Worm (Caenorhabditis elegans): ENCODE results near the gene F08G2.8.

Gene F08G2.8

DNA sequence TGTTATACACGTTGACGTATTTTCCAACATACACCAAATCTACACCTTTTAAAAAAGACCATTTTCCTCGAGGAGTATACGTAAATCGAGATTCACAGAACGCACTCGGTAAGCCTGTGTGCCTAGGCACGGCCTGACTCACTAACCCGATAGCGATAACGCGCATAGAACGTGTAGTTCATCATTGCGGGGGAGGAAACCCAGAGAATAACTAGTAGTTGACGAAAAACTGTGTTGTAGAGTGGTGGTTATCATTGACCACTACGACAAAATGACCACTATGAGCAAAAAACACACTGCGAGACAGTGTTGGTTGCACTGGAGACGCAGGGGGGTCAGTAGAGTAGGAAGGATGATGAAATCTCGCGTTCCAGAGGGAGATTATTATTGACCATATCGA lies 7.7 kb downstream of the F08G2.8 start:
- no peak for TF ChIP-seq sox-4 (tag; optimal IDR thresholded peaks at IDR 0.05)
- TF ChIP-seq unc-55 (GFP tag; optimal IDR thresholded peaks at IDR 0.05): no peak
- TF ChIP-seq elt-2 (tag; optimal IDR thresholded peaks at IDR 0.05): peak; percentile 52
- TF ChIP-seq pag-3 (tag; optimal IDR thresholded peaks at IDR 0.05; ENCODE audit: borderline replicate concordance): no peak

DNA sequence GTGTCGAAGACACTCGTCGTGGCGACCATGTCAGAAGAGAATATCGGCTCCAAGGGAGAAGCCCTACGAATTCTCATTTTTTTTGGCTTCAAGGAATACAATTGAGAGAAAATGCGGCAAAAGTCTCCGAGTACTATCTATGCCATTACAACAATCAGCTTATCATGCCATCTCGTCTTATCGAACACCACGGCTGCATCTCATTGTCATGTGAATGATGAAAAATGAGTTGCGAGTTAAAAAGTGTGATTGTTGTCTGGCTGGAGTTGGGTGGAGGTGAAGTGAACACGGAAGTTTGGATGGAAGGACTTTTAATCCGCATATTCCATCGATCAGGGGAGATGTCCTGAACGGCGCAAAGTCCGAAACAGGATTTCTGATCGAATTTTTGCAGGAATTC lies 8.8 kb downstream of the F08G2.8 start:
- no peak for TF ChIP-seq pax-1 (tag; optimal IDR thresholded peaks at IDR 0.05)
- TF ChIP-seq elt-2 (tag; optimal IDR thresholded peaks at IDR 0.05): peak; percentile 25

DNA sequence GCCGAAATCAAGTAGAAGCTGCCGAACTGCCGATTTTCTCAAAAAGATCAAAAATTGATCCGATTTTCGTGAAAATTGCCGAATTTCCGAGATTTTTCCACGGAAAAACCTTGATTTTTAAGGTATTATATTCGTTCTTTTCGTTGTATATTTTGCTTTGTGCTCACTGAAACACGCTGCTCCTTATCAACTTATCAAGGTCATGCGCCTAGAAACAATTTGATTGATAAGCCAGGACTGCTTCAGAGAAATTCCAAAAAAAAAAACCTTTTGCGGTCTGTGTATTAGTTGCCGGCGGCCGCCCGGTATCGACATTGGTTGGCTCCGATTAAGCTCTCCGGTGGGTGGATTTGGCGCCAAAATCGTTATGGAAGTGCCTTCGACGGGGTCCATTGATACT lies 10.3 kb downstream of the F08G2.8 start:
- no peak for TF ChIP-seq unc-86 (tag; optimal IDR thresholded peaks at IDR 0.05)
- TF ChIP-seq elt-2 (tag; optimal IDR thresholded peaks at IDR 0.05): peak; percentile 57

DNA sequence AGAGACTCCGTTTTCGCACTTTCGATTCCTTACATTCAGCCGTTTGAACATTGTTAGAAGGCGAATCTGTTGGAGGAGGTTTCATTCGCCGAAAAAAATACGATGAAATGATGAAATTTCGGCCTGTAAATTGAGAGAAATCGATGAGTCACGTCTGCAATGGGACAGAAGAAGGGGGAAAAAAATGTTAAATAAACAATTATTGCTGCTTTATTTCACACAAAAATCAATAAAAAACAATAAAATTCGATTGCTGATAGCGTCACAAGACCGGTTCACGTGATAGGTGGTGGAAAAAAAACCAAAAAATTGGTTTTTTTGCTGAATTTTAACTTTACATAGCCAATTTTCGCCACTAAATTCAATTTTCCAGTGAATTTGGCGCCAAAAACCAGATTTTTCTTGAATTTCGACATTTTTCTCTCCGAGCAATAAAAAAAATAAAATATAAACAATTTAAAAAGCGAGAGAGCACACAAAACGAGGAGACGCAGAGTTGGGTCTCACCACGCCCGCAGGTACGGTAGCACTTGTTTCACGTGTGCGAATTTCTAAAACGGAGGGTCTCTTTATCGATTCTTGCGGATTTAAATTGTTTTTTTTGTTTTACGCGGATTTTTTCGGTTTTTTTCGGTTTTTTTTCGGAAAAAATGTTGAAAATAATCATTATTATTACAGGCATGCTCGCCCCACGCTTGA lies 20.2 kb downstream of the F08G2.8 start, which contains the start of the genes cup-14 and ndub-8:
cup-14 (minus strand) TSS at position 51 of the 699 bp plus-strand sequence.
ndub-8 (plus strand) TSS at position 679 of the 699 bp plus-strand sequence.
- peak; percentile 21 for TF ChIP-seq tbx-2 (tag; optimal IDR thresholded peaks at IDR 0.05)
- TF ChIP-seq lim-6 (tag; optimal IDR thresholded peaks at IDR 0.05): peak; percentile 25
- TF ChIP-seq ceh-31 (tag; optimal IDR thresholded peaks at IDR 0.05): peak; percentile 63
- no peak for TF ChIP-seq zip-5 (tag; optimal IDR thresholded peaks at IDR 0.05)
- peak; percentile 7 for TF ChIP-seq dve-1 (tag; optimal IDR thresholded peaks at IDR 0.05)
- peak; percentile 77 for TF ChIP-seq unc-55 (GFP tag; optimal IDR thresholded peaks at IDR 0.05)
- TF ChIP-seq nfya-1 (tag; optimal IDR thresholded peaks at IDR 0.05): peak; percentile 93
- TF ChIP-seq ceh-48 (tag; optimal IDR thresholded peaks at IDR 0.05): peak; percentile 87
- peak; percentile 6 for TF ChIP-seq ceh-34 (tag; optimal IDR thresholded peaks at IDR 0.05)
- TF ChIP-seq pag-3 (tag; optimal IDR thresholded peaks at IDR 0.05; ENCODE audit: borderline replicate concordance): no peak
- no peak for TF ChIP-seq ceh-9 (tag; optimal IDR thresholded peaks at IDR 0.05)
- TF ChIP-seq pros-1 (tag; optimal IDR thresholded peaks at IDR 0.05): no peak
- TF ChIP-seq hlh-30 (tag; optimal IDR thresholded peaks at IDR 0.05; ENCODE audit: insufficient read depth): peak; percentile 75
- peak; percentile 13 for TF ChIP-seq ceh-19 (GFP tag; optimal IDR thresholded peaks at IDR 0.05)
- peak; percentile 87 for TF ChIP-seq pax-1 (tag; optimal IDR thresholded peaks at IDR 0.05)
- no peak for TF ChIP-seq hlh-6 (tag; optimal IDR thresholded peaks at IDR 0.05)
- TF ChIP-seq unc-42 (tag; optimal IDR thresholded peaks at IDR 0.05): peak; percentile 83
- no peak for TF ChIP-seq mec-3 (tag; optimal IDR thresholded peaks at IDR 0.05; ENCODE audit: borderline replicate concordance)

DNA sequence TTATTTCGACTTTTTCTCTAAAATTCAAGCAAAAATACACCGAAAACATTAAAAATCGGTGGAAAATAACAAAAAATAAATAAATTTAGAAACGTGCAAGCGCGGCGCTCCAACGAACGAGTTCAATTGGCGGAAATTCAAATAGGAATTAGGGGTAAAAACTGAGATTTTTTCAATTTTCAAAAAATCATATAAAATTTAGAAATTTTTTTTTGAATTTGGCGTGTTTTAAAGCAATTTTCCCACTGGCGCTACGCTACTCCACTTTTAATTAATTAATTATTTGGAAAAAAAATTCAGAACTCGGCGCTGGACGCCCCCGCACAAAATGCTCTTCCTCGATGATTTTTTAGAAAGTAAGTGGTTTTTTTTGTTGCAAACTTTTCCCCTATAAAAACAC lies 23.6 kb downstream of the F08G2.8 start, which contains the start of gene ing-3:
ing-3 (plus strand) TSS at position 301 of the 400 bp plus-strand sequence.
- TF ChIP-seq sdc-2 (tag; optimal IDR thresholded peaks at IDR 0.05) (no peak), ttx-3 (tag; optimal IDR thresholded peaks at IDR 0.05) (no peak), pax-1 (tag; optimal IDR thresholded peaks at IDR 0.05) (no peak), ceh-34 (tag; optimal IDR thresholded peaks at IDR 0.05) (no peak), ceh-14 (tag; optimal IDR thresholded peaks at IDR 0.05) (no peak), elt-2 (tag; optimal IDR thresholded peaks at IDR 0.05) (no peak), T23F11.4 (GFP tag; optimal IDR thresholded peaks at IDR 0.05) (no peak), unc-86 (tag; optimal IDR thresholded peaks at IDR 0.05) (no peak)

DNA sequence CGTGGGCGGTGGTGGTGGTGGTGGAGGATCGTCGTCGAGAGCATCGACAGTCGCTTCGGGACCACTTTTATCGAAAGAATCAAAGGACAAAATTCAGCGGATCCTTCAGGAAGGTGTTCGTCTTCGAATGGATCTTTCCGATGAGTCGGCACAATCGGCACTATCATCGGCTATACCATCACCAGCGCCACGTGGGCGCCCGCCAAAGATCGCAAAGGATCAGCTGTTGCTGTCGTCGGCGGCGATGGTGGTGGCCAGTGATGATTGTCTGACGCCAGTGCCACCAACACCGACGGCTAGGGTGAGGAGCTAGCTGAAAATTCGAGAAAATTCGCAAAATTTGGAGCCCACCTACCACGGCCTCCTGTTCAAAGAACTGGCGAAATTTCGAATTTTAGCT lies 25.9 kb downstream of the F08G2.8 start:
- TF ChIP-seq F13H6.1 (tag; optimal IDR thresholded peaks at IDR 0.05): no peak
- TF ChIP-seq mec-3 (tag; optimal IDR thresholded peaks at IDR 0.05; ENCODE audit: borderline replicate concordance): no peak
- TF ChIP-seq nhr-11 (tag; optimal IDR thresholded peaks at IDR 0.05): no peak
- TF ChIP-seq dve-1 (tag; optimal IDR thresholded peaks at IDR 0.05): no peak
- TF ChIP-seq nfya-1 (tag; optimal IDR thresholded peaks at IDR 0.05): no peak
- no peak for TF ChIP-seq hlh-15 (tag; optimal IDR thresholded peaks at IDR 0.05)
- no peak for TF ChIP-seq T23F11.4 (GFP tag; optimal IDR thresholded peaks at IDR 0.05)
